Worm (Caenorhabditis elegans): ENCODE results near the gene cest-9.1.

cest-9.1 gene

DNA sequence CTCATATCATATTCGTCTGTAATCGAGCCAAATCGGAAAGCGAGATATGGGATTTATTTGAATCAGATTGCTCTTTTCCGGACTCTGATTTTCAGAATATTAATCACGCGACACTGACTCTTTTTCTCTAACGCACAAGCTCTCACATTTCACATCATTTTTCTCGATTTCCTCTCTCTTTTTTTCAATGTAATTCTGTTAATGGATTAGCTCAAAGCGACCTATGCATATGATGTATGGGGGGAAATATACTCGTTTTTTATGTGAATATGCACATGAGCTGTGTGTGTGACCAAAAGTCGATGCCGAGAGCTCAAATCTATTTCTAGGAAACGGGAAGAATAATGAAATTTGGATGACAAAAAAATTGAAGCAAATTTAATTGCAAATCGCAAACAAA, 25.4 kb upstream of the cest-9.1 start:
- no peak for TF ChIP-seq scrt-1 (GFP tag; IDR thresholded peaks at IDR 0.05)
- no peak for TF ChIP-seq hmbx-1 (tag; optimal IDR thresholded peaks at IDR 0.05)
- TF ChIP-seq tra-4 (tag; optimal IDR thresholded peaks at IDR 0.05), result no peak
- TF ChIP-seq ama-1 (optimal IDR thresholded peaks at IDR 0.05), result no peak
- no peak for TF ChIP-seq pes-1 (GFP tag; IDR thresholded peaks at IDR 0.05)
- no peak for TF ChIP-seq tbx-11 (GFP tag; IDR thresholded peaks at IDR 0.05)
- TF ChIP-seq sea-1 (GFP tag; conservative IDR thresholded peaks at IDR 0.05), result no peak
- TF ChIP-seq ets-7 (tag; optimal IDR thresholded peaks at IDR 0.05), result no peak
- TF ChIP-seq tbx-37 (GFP tag; conservative IDR thresholded peaks at IDR 0.05), result no peak
- TF ChIP-seq hmg-4 (GFP tag; optimal IDR thresholded peaks at IDR 0.05), result no peak
- TF ChIP-seq ceh-36 (tag; optimal IDR thresholded peaks at IDR 0.05), result no peak

DNA sequence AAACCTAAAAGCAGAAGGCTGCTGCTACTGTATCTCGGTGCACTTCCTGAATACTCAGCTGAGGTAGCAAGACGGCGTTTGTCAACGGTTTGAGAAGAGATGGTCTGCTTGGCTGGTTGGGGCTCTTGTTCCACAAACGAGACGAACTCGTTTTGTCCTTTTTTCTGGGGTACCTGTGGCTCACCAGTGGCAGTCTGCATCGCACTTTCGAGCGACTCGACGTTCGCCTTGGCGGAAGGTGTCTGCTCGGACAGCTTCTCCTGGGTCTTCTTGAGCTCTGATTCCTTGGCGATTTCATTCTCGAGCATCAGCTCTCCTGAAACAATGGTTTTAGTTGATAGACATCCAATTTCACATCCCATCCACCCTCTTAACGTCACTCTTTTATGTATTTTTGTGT, 24.5 kb upstream of the cest-9.1 start:
- no peak for TF ChIP-seq tbx-37 (GFP tag; conservative IDR thresholded peaks at IDR 0.05)
- TF ChIP-seq scrt-1 (GFP tag; IDR thresholded peaks at IDR 0.05), result no peak
- TF ChIP-seq tbx-11 (GFP tag; IDR thresholded peaks at IDR 0.05), result no peak
- no peak for TF ChIP-seq ets-7 (tag; optimal IDR thresholded peaks at IDR 0.05)
- no peak for TF ChIP-seq flt-1 (GFP tag; IDR thresholded peaks at IDR 0.05)
- TF ChIP-seq pes-1 (GFP tag; IDR thresholded peaks at IDR 0.05), result no peak
- no peak for TF ChIP-seq hmg-4 (GFP tag; optimal IDR thresholded peaks at IDR 0.05)
- no peak for TF ChIP-seq ceh-13 (GFP tag; optimal IDR thresholded peaks at IDR 0.05)
- no peak for TF ChIP-seq aly-1 (tag; optimal IDR thresholded peaks at IDR 0.05)
- TF ChIP-seq F13C5.2 (tag; optimal IDR thresholded peaks at IDR 0.05), result no peak
- no peak for TF ChIP-seq B0310.2 (tag; optimal IDR thresholded peaks at IDR 0.05)
- no peak for TF ChIP-seq tra-4 (tag; optimal IDR thresholded peaks at IDR 0.05)
- TF ChIP-seq ceh-36 (tag; optimal IDR thresholded peaks at IDR 0.05), result no peak

DNA sequence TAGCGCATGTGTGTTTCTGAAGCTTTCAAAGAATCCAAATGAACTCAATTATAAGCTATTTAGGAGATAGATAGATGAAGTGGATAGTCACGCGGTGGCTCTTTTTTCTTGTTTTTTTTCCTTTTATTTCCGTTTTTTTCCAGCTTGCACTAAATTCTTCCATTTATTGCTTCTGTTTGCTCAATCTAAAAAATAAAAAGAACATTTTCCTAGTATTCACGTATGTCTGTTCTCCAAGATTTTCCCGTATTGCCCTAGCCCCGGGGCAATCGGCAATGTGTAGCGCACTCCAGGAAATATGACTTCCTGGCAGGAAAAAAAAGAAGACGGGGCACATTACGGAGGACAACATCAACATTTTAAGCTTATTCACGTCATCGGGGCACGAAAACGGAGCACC, 24.1 kb upstream of the cest-9.1 start:
- TF ChIP-seq tra-4 (tag; optimal IDR thresholded peaks at IDR 0.05) (no peak), ama-1 (optimal IDR thresholded peaks at IDR 0.05) (no peak), aly-1 (tag; optimal IDR thresholded peaks at IDR 0.05) (no peak), F13C5.2 (tag; optimal IDR thresholded peaks at IDR 0.05) (no peak), scrt-1 (GFP tag; IDR thresholded peaks at IDR 0.05) (no peak), hmg-4 (GFP tag; optimal IDR thresholded peaks at IDR 0.05) (no peak), ceh-13 (GFP tag; optimal IDR thresholded peaks at IDR 0.05) (no peak), flt-1 (GFP tag; IDR thresholded peaks at IDR 0.05) (no peak), hmbx-1 (tag; optimal IDR thresholded peaks at IDR 0.05) (no peak), ceh-36 (tag; optimal IDR thresholded peaks at IDR 0.05) (no peak)

DNA sequence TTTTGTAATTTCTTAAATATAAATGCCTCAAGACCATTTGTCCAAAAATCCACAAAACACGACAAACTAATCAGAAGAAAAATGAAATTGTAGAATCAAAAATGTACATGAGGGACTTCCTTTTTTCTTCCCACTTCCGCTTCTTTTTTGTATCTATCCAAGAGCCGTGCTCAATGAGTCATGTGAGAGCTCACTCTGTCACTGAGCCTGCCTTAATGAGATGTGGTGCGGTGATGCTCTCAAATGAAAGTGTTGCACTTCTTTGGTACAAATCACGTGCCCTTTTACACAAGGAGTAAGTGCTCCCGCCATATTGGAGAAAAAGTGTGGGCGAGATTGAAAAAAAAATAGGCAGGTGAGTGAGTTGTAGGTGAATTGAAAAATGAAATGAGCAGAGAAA, 21.6 kb upstream of the cest-9.1 start:
- no peak for TF ChIP-seq sea-1 (GFP tag; conservative IDR thresholded peaks at IDR 0.05)
- TF ChIP-seq tbx-37 (GFP tag; conservative IDR thresholded peaks at IDR 0.05), result no peak
- TF ChIP-seq aly-1 (tag; optimal IDR thresholded peaks at IDR 0.05), result no peak
- TF ChIP-seq hmg-4 (GFP tag; optimal IDR thresholded peaks at IDR 0.05), result no peak
- no peak for TF ChIP-seq scrt-1 (GFP tag; IDR thresholded peaks at IDR 0.05)
- no peak for TF ChIP-seq hmbx-1 (tag; optimal IDR thresholded peaks at IDR 0.05)

DNA sequence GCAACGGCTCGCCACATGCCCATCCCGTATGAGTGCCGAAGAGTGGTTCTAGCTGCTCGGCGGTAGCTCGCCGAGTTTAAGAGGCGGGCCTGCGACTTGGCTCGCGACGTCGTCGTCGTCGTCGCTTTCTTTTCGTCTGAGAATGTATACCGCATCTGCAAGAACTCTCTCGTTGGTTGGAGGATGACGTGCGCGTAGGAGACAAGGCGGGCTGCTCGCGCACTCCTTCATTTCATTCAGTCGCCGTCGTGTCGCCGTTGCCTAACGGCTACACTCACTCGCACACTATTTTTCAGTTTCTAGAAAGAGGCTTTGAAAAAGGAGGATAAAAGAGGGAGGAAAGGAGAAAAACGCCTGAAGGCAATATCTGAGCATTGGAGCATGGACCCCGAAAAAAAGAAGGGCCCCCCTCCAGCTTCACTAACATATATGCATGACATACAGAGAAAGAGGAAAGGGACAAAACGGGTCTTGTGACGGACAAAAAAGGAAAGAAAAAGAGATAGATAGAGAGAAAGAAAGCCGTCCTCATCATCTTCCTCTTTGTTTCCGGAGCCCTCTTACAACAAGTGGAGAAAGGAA, 20.4 kb upstream of the cest-9.1 start:
- TF ChIP-seq flt-1 (GFP tag; IDR thresholded peaks at IDR 0.05) (no peak), hmbx-1 (tag; optimal IDR thresholded peaks at IDR 0.05) (no peak), sea-1 (GFP tag; conservative IDR thresholded peaks at IDR 0.05) (no peak), F13C5.2 (tag; optimal IDR thresholded peaks at IDR 0.05) (peak; percentile 24), hmg-4 (GFP tag; optimal IDR thresholded peaks at IDR 0.05) (no peak)

DNA sequence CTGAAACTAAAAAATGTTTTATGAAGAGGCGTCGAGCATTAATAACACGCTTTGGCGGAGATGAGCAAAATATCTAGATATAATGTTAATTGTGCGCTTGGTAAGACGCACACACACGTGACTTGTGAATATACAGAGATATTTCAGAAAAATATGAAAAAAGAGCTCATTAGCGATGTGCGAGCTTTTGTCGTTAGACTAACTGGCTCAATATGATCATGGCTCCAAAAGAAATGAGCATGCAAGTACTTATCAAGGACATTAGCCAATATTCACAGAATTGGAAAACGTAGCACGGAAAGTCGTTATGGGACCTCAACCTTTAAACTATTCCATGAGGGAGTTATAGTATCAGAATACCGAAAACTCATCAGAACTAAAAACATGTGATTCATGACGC, 18.9 kb upstream of the cest-9.1 start:
- no peak for TF ChIP-seq B0310.2 (tag; optimal IDR thresholded peaks at IDR 0.05)
- no peak for TF ChIP-seq flt-1 (GFP tag; IDR thresholded peaks at IDR 0.05)
- no peak for TF ChIP-seq tra-4 (tag; optimal IDR thresholded peaks at IDR 0.05)
- TF ChIP-seq hnd-1 (tag; optimal IDR thresholded peaks at IDR 0.05), result no peak
- no peak for TF ChIP-seq aly-1 (tag; optimal IDR thresholded peaks at IDR 0.05)
- no peak for TF ChIP-seq scrt-1 (GFP tag; IDR thresholded peaks at IDR 0.05)
- no peak for TF ChIP-seq ceh-36 (tag; optimal IDR thresholded peaks at IDR 0.05)
- no peak for TF ChIP-seq tbx-37 (GFP tag; conservative IDR thresholded peaks at IDR 0.05)
- TF ChIP-seq ceh-13 (GFP tag; optimal IDR thresholded peaks at IDR 0.05), result no peak
- no peak for TF ChIP-seq sea-1 (GFP tag; conservative IDR thresholded peaks at IDR 0.05)
- no peak for TF ChIP-seq hmg-4 (GFP tag; optimal IDR thresholded peaks at IDR 0.05)
- TF ChIP-seq F13C5.2 (tag; optimal IDR thresholded peaks at IDR 0.05), result no peak
- TF ChIP-seq pes-1 (GFP tag; IDR thresholded peaks at IDR 0.05), result no peak
- no peak for TF ChIP-seq tbx-11 (GFP tag; IDR thresholded peaks at IDR 0.05)
- TF ChIP-seq ama-1 (optimal IDR thresholded peaks at IDR 0.05), result no peak
- no peak for TF ChIP-seq hmbx-1 (tag; optimal IDR thresholded peaks at IDR 0.05)
- TF ChIP-seq ets-7 (tag; optimal IDR thresholded peaks at IDR 0.05), result no peak

DNA sequence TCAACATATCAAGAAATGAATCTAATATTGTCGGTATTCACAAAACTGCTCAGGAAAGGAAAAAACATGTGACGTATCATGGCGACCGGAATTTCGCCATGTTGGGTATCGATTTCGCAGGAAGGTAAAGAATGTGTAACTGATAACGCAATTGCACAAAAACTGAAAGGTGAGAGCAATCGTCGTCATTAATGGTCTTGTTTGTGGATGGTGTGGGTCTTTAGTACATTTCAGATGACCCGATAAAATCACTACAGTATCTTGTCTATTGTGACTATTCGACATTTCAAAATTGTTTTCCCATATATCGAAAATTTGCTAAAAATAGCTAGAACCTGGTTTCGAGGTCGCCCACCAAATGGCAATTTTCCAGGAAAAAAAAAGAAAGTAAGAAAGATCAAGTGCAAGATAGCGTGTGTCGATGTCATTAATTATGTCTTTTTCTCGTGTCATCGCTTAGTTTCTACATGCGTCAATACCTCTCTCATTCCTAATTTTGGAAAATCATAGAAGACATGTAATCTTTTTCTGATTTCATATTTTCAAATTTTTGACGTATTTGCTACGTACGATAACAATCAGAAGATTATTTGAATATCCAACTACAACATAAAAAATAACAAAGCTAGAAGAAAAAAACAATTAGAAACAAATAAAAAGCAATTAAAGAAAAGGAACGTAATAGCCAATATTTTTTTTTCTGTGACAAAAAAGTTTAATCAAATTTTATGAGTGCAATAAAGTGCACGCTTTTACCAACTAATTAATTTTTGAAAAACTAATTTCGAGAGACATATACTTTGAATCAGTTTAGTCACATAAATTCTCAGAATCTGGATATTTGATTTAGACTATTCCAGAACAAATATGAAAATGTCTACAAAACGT, 15.6 kb upstream of the cest-9.1 start:
- TF ChIP-seq B0310.2 (tag; optimal IDR thresholded peaks at IDR 0.05) (no peak), ets-7 (tag; optimal IDR thresholded peaks at IDR 0.05) (no peak), pes-1 (GFP tag; IDR thresholded peaks at IDR 0.05) (no peak), tra-4 (tag; optimal IDR thresholded peaks at IDR 0.05) (no peak), sea-1 (GFP tag; conservative IDR thresholded peaks at IDR 0.05) (no peak)

DNA sequence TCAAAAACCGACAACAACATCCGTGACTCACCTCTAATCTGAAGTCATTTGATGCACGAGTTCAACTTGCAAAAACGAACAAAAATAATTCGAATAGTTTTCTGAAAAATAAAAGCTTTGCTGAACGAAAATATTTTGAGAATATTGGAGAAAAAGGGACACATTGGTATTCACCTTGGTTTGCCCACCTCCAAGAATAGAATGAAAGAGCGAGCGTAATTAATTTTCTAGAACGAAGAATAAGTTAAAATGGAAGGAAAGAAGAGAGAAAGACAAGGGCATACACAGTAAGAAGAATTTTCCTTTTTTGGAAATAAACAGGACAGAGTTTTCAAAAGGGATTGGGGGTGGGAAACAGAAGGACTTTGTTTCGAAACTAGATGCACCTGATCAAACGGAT, 13.2 kb upstream of the cest-9.1 start, which contains the start of gene cab-1:
TSS of gene cab-1 (minus strand) at position 101 of the 400 bp plus-strand sequence.
- no peak for TF ChIP-seq tra-4 (tag; optimal IDR thresholded peaks at IDR 0.05)
- TF ChIP-seq tbx-11 (GFP tag; IDR thresholded peaks at IDR 0.05), result no peak
- no peak for TF ChIP-seq flt-1 (GFP tag; IDR thresholded peaks at IDR 0.05)
- no peak for TF ChIP-seq ceh-13 (GFP tag; optimal IDR thresholded peaks at IDR 0.05)
- TF ChIP-seq F13C5.2 (tag; optimal IDR thresholded peaks at IDR 0.05), result no peak
- TF ChIP-seq aly-1 (tag; optimal IDR thresholded peaks at IDR 0.05), result no peak
- no peak for TF ChIP-seq ceh-36 (tag; optimal IDR thresholded peaks at IDR 0.05)
- TF ChIP-seq B0310.2 (tag; optimal IDR thresholded peaks at IDR 0.05), result no peak
- no peak for TF ChIP-seq hmbx-1 (tag; optimal IDR thresholded peaks at IDR 0.05)
- TF ChIP-seq pes-1 (GFP tag; IDR thresholded peaks at IDR 0.05), result no peak
- no peak for TF ChIP-seq hmg-4 (GFP tag; optimal IDR thresholded peaks at IDR 0.05)
- no peak for TF ChIP-seq tbx-37 (GFP tag; conservative IDR thresholded peaks at IDR 0.05)
- TF ChIP-seq scrt-1 (GFP tag; IDR thresholded peaks at IDR 0.05), result no peak
- TF ChIP-seq ets-7 (tag; optimal IDR thresholded peaks at IDR 0.05), result no peak
- TF ChIP-seq sea-1 (GFP tag; conservative IDR thresholded peaks at IDR 0.05), result no peak

Data from whole organism, early embryonic.